Worm (Caenorhabditis elegans): ENCODE data around the gene crls-1.

DNA sequence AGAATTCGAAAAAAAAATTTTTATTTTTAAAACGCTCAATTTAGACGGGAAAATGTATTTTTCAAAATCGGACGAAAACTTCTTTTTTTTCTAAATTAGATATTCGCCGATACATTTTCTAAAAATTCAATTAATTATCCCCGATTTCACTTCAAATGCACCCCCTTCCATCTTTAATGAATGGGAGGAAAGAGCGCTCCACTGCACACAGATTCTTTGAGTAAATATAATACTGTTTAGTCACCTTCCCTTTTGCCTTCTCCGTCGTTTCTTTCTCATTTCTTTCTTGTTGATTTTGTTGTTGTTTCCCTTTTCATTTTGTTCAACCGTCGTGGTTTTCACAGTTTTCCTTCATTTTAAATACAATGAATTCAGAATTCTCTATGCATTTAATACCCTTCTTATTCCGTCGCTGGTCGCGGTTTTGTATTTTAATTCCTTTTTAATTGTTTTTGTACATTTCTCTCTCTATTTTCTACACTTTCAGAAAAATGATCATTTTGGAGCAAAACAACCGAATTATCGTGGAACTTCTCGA, 47.8 kb downstream of the crls-1 start, which contains the start of gene arx-4:
- TF ChIP-seq ztf-29 (GFP tag; IDR thresholded peaks at IDR 0.05), result no peak
- no peak for TF ChIP-seq T22C8.4 (GFP tag; IDR thresholded peaks at IDR 0.05)
- TF ChIP-seq tab-1 (GFP tag; IDR thresholded peaks at IDR 0.05), result no peak
- no peak for TF ChIP-seq ref-1 (GFP tag; conservative IDR thresholded peaks at IDR 0.05)
- TF ChIP-seq ztf-23 (GFP tag; IDR thresholded peaks at IDR 0.05), result no peak
- TF ChIP-seq cog-1 (tag; optimal IDR thresholded peaks at IDR 0.05), result no peak
- TF ChIP-seq med-1 (GFP tag; optimal IDR thresholded peaks at IDR 0.05; ENCODE audit: insufficient read depth), result no peak
- no peak for TF ChIP-seq flt-1 (GFP tag; IDR thresholded peaks at IDR 0.05)
